Worm (Caenorhabditis elegans): ENCODE data around the gene rbc-2.

The rbc-2 gene

ce11 chrIII:2471855-2472254 lies 56.6 kb downstream of the rbc-2 start (continued):
- TF ChIP-seq fkh-4 (tag; optimal IDR thresholded peaks at IDR 0.05; ENCODE audit: borderline replicate concordance) (no peak), vab-15 (tag; optimal IDR thresholded peaks at IDR 0.05) (no peak), fkh-8 (tag; optimal IDR thresholded peaks at IDR 0.05) (peak; percentile 38), rnt-1 (tag; optimal IDR thresholded peaks at IDR 0.05) (peak; percentile 51), nhr-84 (tag; optimal IDR thresholded peaks at IDR 0.05) (no peak), elt-3 (tag; optimal IDR thresholded peaks at IDR 0.05) (peak in 1 of 6 experiments; percentile 0), nhr-77 (tag; optimal IDR thresholded peaks at IDR 0.05) (peak; percentile 25), unc-30 (tag; optimal IDR thresholded peaks at IDR 0.05) (no peak), nhr-85 (tag) (no peak), lin-13 (GFP tag; optimal IDR thresholded peaks at IDR 0.05) (peak; percentile 24), C04F5.9 (tag; optimal IDR thresholded peaks at IDR 0.05) (no peak), mab-9 (GFP tag; IDR thresholded peaks at IDR 0.05) (no peak), tlp-1 (tag; optimal IDR thresholded peaks at IDR 0.05) (no peak), dpl-1 (GFP tag; optimal IDR thresholded peaks at IDR 0.05) (peak; percentile 39 to 66 (median 40)), zip-4 (GFP tag; optimal IDR thresholded peaks at IDR 0.05) (no peak), elt-2 (tag; optimal IDR thresholded peaks at IDR 0.05) (no peak), grh-1 (GFP tag; IDR thresholded peaks at IDR 0.05) (no peak), nhr-11 (tag; optimal IDR thresholded peaks at IDR 0.05) (no peak), jun-1 (tag; optimal IDR thresholded peaks at IDR 0.05) (no peak), efl-3 (GFP tag; optimal IDR thresholded peaks at IDR 0.05) (no peak), nhr-19 (GFP tag; conservative IDR thresholded peaks at IDR 0.05) (peak; percentile 55), sox-4 (tag; optimal IDR thresholded peaks at IDR 0.05) (no peak), pag-3 (tag; optimal IDR thresholded peaks at IDR 0.05; ENCODE audit: borderline replicate concordance, insufficient read depth) (no peak), swsn-7 (tag; optimal IDR thresholded peaks at IDR 0.05) (peak; percentile 20), sptf-1 (tag; optimal IDR thresholded peaks at IDR 0.05) (no peak), lin-15B (tag; optimal IDR thresholded peaks at IDR 0.05) (peak; percentile 50), lin-14 (GFP tag; optimal IDR thresholded peaks at IDR 0.05) (peak; percentile 89), hpl-2 (GFP tag; optimal IDR thresholded peaks at IDR 0.05) (no peak), nhr-20 (tag; optimal IDR thresholded peaks at IDR 0.05) (peak; percentile 27), lir-3 (tag; optimal IDR thresholded peaks at IDR 0.05; ENCODE audit: poor library complexity) (no peak), lin-39 (tag; optimal IDR thresholded peaks at IDR 0.05) (no peak), nhr-237 (tag; optimal IDR thresholded peaks at IDR 0.05) (no peak), fkh-10 (GFP tag; optimal IDR thresholded peaks at IDR 0.05) (no peak), xbp-1 (tag; optimal IDR thresholded peaks at IDR 0.05) (no peak), ces-1 (GFP tag; optimal IDR thresholded peaks at IDR 0.05) (no peak), nhr-90 (tag; optimal IDR thresholded peaks at IDR 0.05; ENCODE audit: poor library complexity) (no peak)

- no peak for TF ChIP-seq lin-15B (tag; optimal IDR thresholded peaks at IDR 0.05)
- no peak for TF ChIP-seq Y116A8C.19 (tag; optimal IDR thresholded peaks at IDR 0.05; ENCODE audit: borderline replicate concordance)
- TF ChIP-seq swsn-7 (tag; optimal IDR thresholded peaks at IDR 0.05), result no peak
- no peak for TF ChIP-seq ceh-8 (GFP tag; optimal IDR thresholded peaks at IDR 0.05)
- TF ChIP-seq ceh-88 (GFP tag; IDR thresholded peaks at IDR 0.05), result no peak
- no peak for TF ChIP-seq unc-98 (GFP tag; IDR thresholded peaks at IDR 0.05)
- no peak for TF ChIP-seq nhr-12 (tag; optimal IDR thresholded peaks at IDR 0.05)
- TF ChIP-seq nhr-71 (tag; optimal IDR thresholded peaks at IDR 0.05), result no peak
Measured at ce11 chrIII:2468202-2468601, 60.3 kb downstream of the rbc-2 start, which contains the start of the genes E02H9.9 and E02H9.1. Gene E02H9.9 (minus strand): TSS chrIII:2468302. Gene E02H9.1 (plus strand): TSS chrIII:2468486.
